Worm (Caenorhabditis elegans): Measurements from ENCODE around the gene trp-2.

The trp-2 gene

DNA sequence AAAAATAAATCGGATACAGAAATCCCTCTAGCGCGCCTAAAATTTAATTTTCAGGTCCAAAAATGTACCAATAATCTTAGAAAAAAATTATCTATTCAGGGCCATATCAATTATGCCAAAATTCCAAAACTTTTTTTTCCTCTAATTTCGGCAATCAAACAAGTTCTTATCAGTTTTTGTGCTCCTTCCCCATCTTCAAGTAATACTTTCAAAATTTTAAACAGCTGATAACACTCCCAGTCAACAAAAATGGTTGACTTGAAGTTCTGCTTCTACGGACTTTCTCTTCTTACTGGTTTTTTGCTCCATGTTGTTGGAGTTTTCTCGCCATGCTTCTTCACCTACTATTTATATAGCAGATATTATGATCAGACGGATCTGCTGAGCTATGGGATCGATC lies 29.1 kb downstream of the trp-2 start, which contains the start of gene clc-23:
TSS of gene clc-23 (plus strand) at position 223 of the 400 bp plus-strand sequence.
- TF ChIP-seq hmg-1.2 (GFP tag; IDR thresholded peaks at IDR 0.05) (no peak), nfyb-1 (GFP tag; IDR thresholded peaks at IDR 0.05) (no peak), snpc-1.1 (tag; optimal IDR thresholded peaks at IDR 0.05; ENCODE audit: insufficient read depth) (no peak), F57A8.1 (GFP tag; optimal IDR thresholded peaks at IDR 0.05) (no peak), nhr-80 (tag; optimal IDR thresholded peaks at IDR 0.05) (peak; percentile 20)

DNA sequence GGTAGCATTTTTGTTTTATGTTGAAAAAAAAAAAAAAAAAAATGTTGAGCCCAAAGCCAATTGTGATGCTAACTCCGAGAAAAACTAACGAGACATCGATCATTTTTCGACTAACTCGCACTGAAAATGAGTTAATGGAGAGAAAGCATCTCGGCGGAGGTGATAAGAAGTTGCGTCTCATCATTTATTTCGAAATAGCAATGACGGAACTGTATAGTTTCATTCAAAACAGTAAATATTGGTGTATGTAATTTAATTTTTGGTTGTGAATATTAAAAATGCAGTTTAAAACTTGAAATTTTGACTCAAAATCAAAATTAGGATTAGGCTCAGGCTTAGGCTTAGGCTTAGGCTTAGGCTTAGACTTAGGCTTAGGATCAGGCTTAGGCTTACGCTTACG lies 34.6 kb downstream of the trp-2 start, which contains the start of gene clc-25:
TSS of gene clc-25 (minus strand) at position 101 of the 400 bp plus-strand sequence.
- TF ChIP-seq ztf-18 (tag; optimal IDR thresholded peaks at IDR 0.05) (no peak), ztf-25 (GFP tag; IDR thresholded peaks at IDR 0.05) (no peak), F37B4.10 (GFP tag; IDR thresholded peaks at IDR 0.05) (no peak), nhr-80 (tag; optimal IDR thresholded peaks at IDR 0.05) (peak; percentile 19), cebp-1 (GFP tag; IDR thresholded peaks at IDR 0.05) (no peak; the same call in 1 of the 2 replicates), cebp-1 (tag; optimal IDR thresholded peaks at IDR 0.05) (peak; percentile 33), Y67H2A.10 (GFP tag; conservative IDR thresholded peaks at IDR 0.05) (no peak), madf-8 (GFP tag; conservative IDR thresholded peaks at IDR 0.05) (no peak), B0035.1 (tag; optimal IDR thresholded peaks at IDR 0.05) (no peak), egl-18 (GFP tag; IDR thresholded peaks at IDR 0.05) (no peak)

DNA sequence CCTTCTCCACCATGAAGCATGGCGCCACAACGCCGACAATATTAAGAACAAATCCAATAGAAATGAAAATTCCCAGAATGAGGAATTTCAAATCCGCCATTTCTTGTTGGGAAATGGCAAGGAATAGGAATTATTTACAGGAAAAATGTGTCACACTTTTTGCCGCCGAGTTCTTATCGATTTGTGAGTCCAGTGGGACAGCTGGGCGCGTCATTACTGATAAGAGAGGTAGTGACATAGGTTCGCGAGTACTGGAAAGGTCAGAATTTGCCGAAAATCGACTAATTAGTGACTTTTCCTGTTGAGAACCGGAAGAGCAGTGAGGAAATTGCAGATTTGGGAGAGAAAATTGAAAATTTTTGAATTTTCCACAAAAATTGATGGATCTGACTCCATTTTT lies 36.6 kb downstream of the trp-2 start:
- TF ChIP-seq cebp-2 (GFP tag; IDR thresholded peaks at IDR 0.05) = no peak
- TF ChIP-seq nhr-80 (tag; optimal IDR thresholded peaks at IDR 0.05) = peak; percentile 67
- TF ChIP-seq dox-1 (GFP tag; IDR thresholded peaks at IDR 0.05) = 0 out of 2 replicates have a peak, but pooled peaks have one; percentile 47

DNA sequence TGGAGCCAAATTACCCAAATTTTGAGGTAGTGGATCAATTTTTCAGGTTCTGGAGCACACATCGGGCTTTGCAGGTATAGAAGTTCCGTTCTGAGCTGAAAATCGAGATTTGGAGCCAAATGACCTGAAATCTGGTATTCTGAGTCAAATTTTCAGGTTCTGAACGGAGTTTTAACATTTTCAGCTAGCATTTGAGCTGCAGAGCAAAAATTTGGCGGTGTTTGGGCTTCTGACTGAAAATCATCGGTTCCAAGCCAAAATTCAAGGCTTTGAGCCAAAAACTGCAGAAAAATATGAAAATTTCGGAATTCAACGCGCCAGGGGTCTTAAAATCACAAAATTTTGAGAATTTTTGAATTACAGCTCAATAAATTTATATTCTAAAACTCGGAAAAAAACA lies 39.3 kb downstream of the trp-2 start, which contains the start of the genes clc-26 and E_BE45912.2:
TSS of gene clc-26 (minus strand) at position 101 of the 400 bp plus-strand sequence.
TSS of gene E_BE45912.2 (minus strand) at position 139 of the 400 bp plus-strand sequence.
- no peak for TF ChIP-seq nhr-27 (tag; optimal IDR thresholded peaks at IDR 0.05)
- TF ChIP-seq somi-1 (GFP tag; optimal IDR thresholded peaks at IDR 0.05) = no peak
- no peak for TF ChIP-seq athp-1 (tag; optimal IDR thresholded peaks at IDR 0.05)
- TF ChIP-seq gei-17 (GFP tag; optimal IDR thresholded peaks at IDR 0.05) = no peak
- TF ChIP-seq C17E4.6 (GFP tag; IDR thresholded peaks at IDR 0.05) = no peak
- TF ChIP-seq lsl-1 (GFP tag; optimal IDR thresholded peaks at IDR 0.05) = no peak
- no peak for TF ChIP-seq unc-130 (GFP tag; optimal IDR thresholded peaks at IDR 0.05)
- no peak for TF ChIP-seq hmg-1.2 (GFP tag; IDR thresholded peaks at IDR 0.05)
- no peak for TF ChIP-seq hlh-12 (tag; optimal IDR thresholded peaks at IDR 0.05)
- TF ChIP-seq ztf-25 (GFP tag; IDR thresholded peaks at IDR 0.05) = no peak
- no peak for TF ChIP-seq nhr-80 (tag; optimal IDR thresholded peaks at IDR 0.05)
- TF ChIP-seq dpff-1 (tag; optimal IDR thresholded peaks at IDR 0.05) = no peak
- no peak for TF ChIP-seq lin-35 (GFP tag; optimal IDR thresholded peaks at IDR 0.05)
- TF ChIP-seq let-526 (GFP tag; IDR thresholded peaks at IDR 0.05) = no peak
- TF ChIP-seq ceh-100 (GFP tag; IDR thresholded peaks at IDR 0.05) = no peak
- TF ChIP-seq ceh-79 (tag; optimal IDR thresholded peaks at IDR 0.05) = no peak
- no peak for TF ChIP-seq B0019.2 (GFP tag; conservative IDR thresholded peaks at IDR 0.05)

DNA sequence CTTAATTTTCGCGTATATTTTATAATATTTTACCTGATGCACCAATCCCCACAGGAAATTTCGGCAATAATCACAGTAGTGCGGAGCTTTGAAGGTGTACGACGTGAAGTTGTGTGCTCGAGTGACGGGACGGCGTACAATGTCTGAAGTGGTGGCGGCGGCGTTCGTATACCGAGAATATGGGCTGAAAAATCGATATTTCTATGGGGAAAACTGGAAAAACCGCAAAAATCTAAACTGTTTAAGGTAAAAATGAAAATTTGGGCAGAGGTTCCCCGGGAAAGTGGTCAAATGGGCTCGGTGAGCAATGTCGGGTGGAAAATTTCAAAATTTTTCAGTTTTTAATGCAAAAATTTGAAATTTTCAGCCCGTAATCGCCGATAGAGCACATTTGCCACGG lies 43.2 kb downstream of the trp-2 start:
- no peak for TF ChIP-seq lin-54 (GFP tag; optimal IDR thresholded peaks at IDR 0.05)
- TF ChIP-seq Y53G8AR.9 (GFP tag; conservative IDR thresholded peaks at IDR 0.05) = 0 out of 2 replicates have a peak, but pooled peaks have one; percentile 45
- no peak for TF ChIP-seq nhr-27 (tag; optimal IDR thresholded peaks at IDR 0.05)
- no peak for TF ChIP-seq cebp-2 (GFP tag; IDR thresholded peaks at IDR 0.05)
- TF ChIP-seq lin-26 (GFP tag; IDR thresholded peaks at IDR 0.05) = 0 out of 2 replicates have a peak, but pooled peaks have one; percentile 30
- TF ChIP-seq madf-6 (GFP tag; IDR thresholded peaks at IDR 0.05) = peak; percentile 45; the same call in 1 of the 2 replicates
- TF ChIP-seq nhr-120 (GFP tag; IDR thresholded peaks at IDR 0.05) = no peak
- no peak for TF ChIP-seq somi-1 (GFP tag; optimal IDR thresholded peaks at IDR 0.05)
- TF ChIP-seq Y56A3A.18 (GFP tag; IDR thresholded peaks at IDR 0.05) = 0 out of 2 replicates have a peak, but pooled peaks have one; percentile 27
- TF ChIP-seq ztf-28 (GFP tag; IDR thresholded peaks at IDR 0.05) = peak; percentile 54; the same call in 1 of the 2 replicates
